Fruit fly (Drosophila melanogaster) whole organism, embryonic: ENCODE results near the gene Arp6.
A peak's percentile ranks its signal among the peaks of the same experiment; 100 is the strongest.

Experiments
- Aef1 ChIP-seq: fragments of 200-800 bp; sonication (Bioruptor generic); IDR thresholded peaks from 3 replicates; pipeline ENCODE4 v1.3.6; 2022; ENCODE audit warnings: missing biosample characterization, missing genetic modification characterization
- Antp ChIP-seq: fragments of 200-800 bp; sonication (Bioruptor generic); optimal IDR thresholded peaks from 3 replicates; lab custom pipeline; 2016; ENCODE audit warnings: missing biosample characterization, missing genetic modification characterization
- CG12236 ChIP-seq: fragments of 200-800 bp; sonication (Bioruptor generic); optimal IDR thresholded peaks from 2 replicates; lab custom pipeline; 2016; ENCODE audit warnings: missing biosample characterization, missing genetic modification characterization
- CG12299 ChIP-seq: fragments of 200-800 bp; sonication (Bioruptor generic); optimal IDR thresholded peaks from 2 replicates; lab custom pipeline; 2018; ENCODE audit warnings: missing biosample characterization, mild to moderate bottlenecking, missing genetic modification characterization
- CG12659 ChIP-seq: fragments of 200-800 bp; sonication (Bioruptor generic); optimal IDR thresholded peaks from 3 replicates; lab custom pipeline; 2017; ENCODE audit warnings: mild to moderate bottlenecking, missing biosample characterization, missing genetic modification reagents, missing genetic modification characterization
- CG13287 ChIP-seq: fragments of 200-800 bp; sonication (Bioruptor generic); IDR thresholded peaks from 2 replicates; pipeline ENCODE4 v1.3.6; 2022; ENCODE audit warnings: missing biosample characterization, missing genetic modification characterization; ENCODE audit not compliant: partially characterized antibody
- CG15269 ChIP-seq: fragments of 200-800 bp; sonication (Bioruptor generic); optimal IDR thresholded peaks from 2 replicates; lab custom pipeline; 2018; ENCODE audit warnings: missing biosample characterization, mild to moderate bottlenecking, missing genetic modification characterization, moderate library complexity
- CG31365 ChIP-seq: fragments of 200-800 bp; sonication (Bioruptor generic); optimal IDR thresholded peaks from 2 replicates; lab custom pipeline; 2018; ENCODE audit warnings: missing biosample characterization, mild to moderate bottlenecking, missing genetic modification characterization
- CG34224 ChIP-seq: fragments of 200-800 bp; sonication (Bioruptor generic); IDR thresholded peaks from 3 replicates; pipeline ENCODE4 v1.3.6; 2022; ENCODE audit warnings: missing biosample characterization, missing genetic modification characterization; ENCODE audit not compliant: partially characterized antibody
- CG42726 ChIP-seq: fragments of 200-800 bp; sonication (Bioruptor generic); IDR thresholded peaks from 2 replicates; pipeline ENCODE4 v1.3.6; 2022; ENCODE audit warnings: missing biosample characterization, missing genetic modification characterization; ENCODE audit not compliant: partially characterized antibody
- CG5180 ChIP-seq: fragments of 200-800 bp; sonication (Bioruptor generic); optimal IDR thresholded peaks from 3 replicates; lab custom pipeline; 2017; ENCODE audit warnings: missing biosample characterization, missing genetic modification characterization, mild to moderate bottlenecking, moderate library complexity, missing genetic modification reagents
- CG7786 ChIP-seq: fragments of 200-800 bp; sonication (Bioruptor generic); optimal IDR thresholded peaks from 2 replicates; lab custom pipeline; 2016; ENCODE audit warnings: missing biosample characterization, missing genetic modification characterization
- CG7963 ChIP-seq: fragments of 200-800 bp; sonication (Bioruptor generic); IDR thresholded peaks from 3 replicates; pipeline ENCODE4 v1.3.6; 2022; ENCODE audit warnings: missing biosample characterization, missing genetic modification characterization; ENCODE audit not compliant: partially characterized antibody
- CG9932 ChIP-seq: fragments of 200-800 bp; sonication (Bioruptor generic); IDR thresholded peaks from 2 replicates; pipeline ENCODE4 v1.3.6; 2022; ENCODE audit warnings: missing biosample characterization, missing genetic modification characterization
- CHES-1-like ChIP-seq: fragments of 200-800 bp; sonication (Bioruptor generic); optimal IDR thresholded peaks from 2 replicates; lab custom pipeline; 2016; ENCODE audit warnings: missing biosample characterization, missing genetic modification characterization
- CrebB ChIP-seq: fragments of 200-800 bp; sonication (Bioruptor generic); optimal IDR thresholded peaks from 3 replicates; lab custom pipeline; 2018; ENCODE audit warnings: missing biosample characterization, mild to moderate bottlenecking, missing genetic modification characterization
- Dp ChIP-seq: fragments of 200-800 bp; sonication (Bioruptor generic); optimal IDR thresholded peaks from 2 replicates; lab custom pipeline; 2018; ENCODE audit warnings: missing biosample characterization, mild to moderate bottlenecking, missing genetic modification characterization, moderate library complexity
- Dref ChIP-seq: fragments of 200-800 bp; sonication (Bioruptor generic); IDR thresholded peaks from 2 replicates; pipeline ENCODE4 v1.3.6; 2022; ENCODE audit warnings: missing biosample characterization, missing genetic modification characterization
- Ets65A ChIP-seq: fragments of 200-800 bp; sonication (Bioruptor generic); peaks from one replicate; lab custom pipeline; 2016; ENCODE audit warnings: missing biosample characterization, missing genetic modification characterization
- MESR4 ChIP-seq: fragments of 200-800 bp; sonication (Bioruptor generic); optimal IDR thresholded peaks from 2 replicates; lab custom pipeline; 2018; ENCODE audit warnings: missing biosample characterization, mild to moderate bottlenecking, missing genetic modification characterization, moderate library complexity
- Mes4 ChIP-seq: fragments of 200-800 bp; sonication (Bioruptor generic); optimal IDR thresholded peaks from 2 replicates; lab custom pipeline; 2016; ENCODE audit warnings: missing biosample characterization, missing genetic modification characterization
- NC2α ChIP-seq: fragments of 200-800 bp; sonication (Bioruptor generic); optimal IDR thresholded peaks from 2 replicates; lab custom pipeline; 2016; ENCODE audit warnings: missing biosample characterization, missing genetic modification characterization
- Neu2 ChIP-seq: fragments of 200-800 bp; sonication (Bioruptor generic); optimal IDR thresholded peaks from 3 replicates; lab custom pipeline; 2016; ENCODE audit warnings: missing biosample characterization, missing genetic modification characterization, borderline replicate concordance
- Rfx ChIP-seq: fragments of 200-800 bp; sonication (Bioruptor generic); IDR thresholded peaks from 2 replicates; pipeline ENCODE4 v1.3.6; 2022; ENCODE audit warnings: missing biosample characterization, missing genetic modification characterization
- Tbp ChIP-seq: fragments of >200 bp; optimal IDR thresholded peaks from 2 replicates; lab custom pipeline; 2018; ENCODE audit warnings: missing biosample characterization, missing genetic modification characterization
- Usf ChIP-seq: fragments of 200-800 bp; sonication (Bioruptor generic); optimal IDR thresholded peaks from 2 replicates; lab custom pipeline; 2017; ENCODE audit warnings: missing genotype, missing biosample characterization, missing genetic modification characterization
- Vsx1 ChIP-seq: fragments of 200-800 bp; sonication (Bioruptor generic); optimal IDR thresholded peaks from 2 replicates; lab custom pipeline; 2017; ENCODE audit warnings: missing biosample characterization, mild to moderate bottlenecking, missing genetic modification characterization, missing genetic modification reagents
- aop ChIP-seq: fragments of 200-800 bp; sonication (Bioruptor generic); IDR thresholded peaks from 2 replicates; pipeline ENCODE4 v1.3.6; 2022; ENCODE audit warnings: missing biosample characterization, missing genetic modification characterization
- ap ChIP-seq: fragments of 200-800 bp; sonication (Bioruptor generic); IDR thresholded peaks from 2 replicates; pipeline ENCODE4 v1.3.6; 2022; ENCODE audit warnings: missing biosample characterization, missing genetic modification characterization
- chinmo ChIP-seq: fragments of 200-800 bp; sonication (Bioruptor generic); IDR thresholded peaks from 4 replicates; pipeline ENCODE4 v1.3.6; 2022; ENCODE audit warnings: missing biosample characterization, missing genetic modification characterization; ENCODE audit not compliant: partially characterized antibody
- crol ChIP-seq: fragments of 200-800 bp; sonication (Bioruptor generic); IDR thresholded peaks from 2 replicates; pipeline ENCODE4 v1.3.6; 2022; ENCODE audit warnings: missing biosample characterization, missing genetic modification characterization
- ewg ChIP-seq: fragments of 200-800 bp; sonication (Bioruptor generic); optimal IDR thresholded peaks from 3 replicates; lab custom pipeline; 2017; ENCODE audit warnings: mild to moderate bottlenecking, missing biosample characterization, missing genetic modification reagents, missing genetic modification characterization
- fd96Cb ChIP-seq: fragments of 200-800 bp; sonication (Bioruptor generic); optimal IDR thresholded peaks from 2 replicates; lab custom pipeline; 2018; ENCODE audit warnings: missing biosample characterization, mild to moderate bottlenecking, missing genetic modification characterization, moderate library complexity
- hb ChIP-seq: fragments of 200-800 bp; sonication (Bioruptor generic); IDR thresholded peaks from 3 replicates; pipeline ENCODE4 v1.3.6; 2022; ENCODE audit warnings: missing biosample characterization, missing genetic modification characterization; ENCODE audit not compliant: partially characterized antibody
- her ChIP-seq: fragments of 200-800 bp; sonication (Bioruptor generic); optimal IDR thresholded peaks from 2 replicates; lab custom pipeline; 2016; ENCODE audit warnings: missing biosample characterization, missing genetic modification characterization
- inv ChIP-seq: fragments of 200-800 bp; sonication (Bioruptor generic); IDR thresholded peaks from 2 replicates; pipeline ENCODE4 v1.3.6; 2022; ENCODE audit warnings: missing biosample characterization, missing genetic modification characterization; ENCODE audit not compliant: partially characterized antibody
- klu ChIP-seq: fragments of 200-800 bp; sonication (Bioruptor generic); IDR thresholded peaks from 2 replicates; pipeline ENCODE4 v1.3.6; 2022; ENCODE audit warnings: missing biosample characterization, missing genetic modification characterization
- knrl ChIP-seq: fragments of 200-800 bp; sonication (Bioruptor generic); IDR thresholded peaks from 3 replicates; pipeline ENCODE4 v1.3.6; 2022; ENCODE audit warnings: missing biosample characterization, missing genetic modification characterization; ENCODE audit not compliant: partially characterized antibody
- lab ChIP-seq: fragments of 200-800 bp; sonication (Bioruptor generic); optimal IDR thresholded peaks from 3 replicates; lab custom pipeline; 2017; ENCODE audit warnings: missing biosample characterization, missing genetic modification characterization, mild to moderate bottlenecking, moderate library complexity, missing genetic modification reagents
- lola ChIP-seq, 3 experiments: fragments of >200 bp in 2 of 3; fragments of 200-800 bp in 1 of 3; sonication (Bioruptor generic) in 1 of 3; optimal IDR thresholded peaks; 2 replicates each; lab custom pipeline; 2017 to 2019; ENCODE audit warnings: missing biosample characterization in 3 of 3, missing genetic modification characterization in 3 of 3, mild to moderate bottlenecking in 1 of 3, moderate library complexity in 1 of 3
- maf-S ChIP-seq: fragments of 200-800 bp; sonication (Bioruptor generic); optimal IDR thresholded peaks from 2 replicates; lab custom pipeline; 2016; ENCODE audit warnings: missing biosample characterization, missing genetic modification characterization
- mld ChIP-seq: fragments of 200-800 bp; sonication (Bioruptor generic); IDR thresholded peaks from 3 replicates; pipeline ENCODE4 v1.3.6; 2022; ENCODE audit warnings: missing biosample characterization, missing genetic modification characterization; ENCODE audit not compliant: partially characterized antibody
- nerfin-1 ChIP-seq: fragments of 200-800 bp; sonication (Bioruptor generic); optimal IDR thresholded peaks from 3 replicates; lab custom pipeline; 2019; ENCODE audit warnings: missing biosample characterization, mild to moderate bottlenecking, missing genetic modification characterization, moderate library complexity
- nmo ChIP-seq: fragments of 200-800 bp; sonication (Bioruptor generic); optimal IDR thresholded peaks from 2 replicates; lab custom pipeline; 2018; ENCODE audit warnings: missing biosample characterization, mild to moderate bottlenecking, missing genetic modification characterization, moderate library complexity
- nom ChIP-seq: fragments of 200-800 bp; sonication (Bioruptor generic); optimal IDR thresholded peaks from 2 replicates; lab custom pipeline; 2017; ENCODE audit warnings: missing biosample characterization, missing genetic modification characterization, mild to moderate bottlenecking, moderate library complexity, missing genetic modification reagents
- pros ChIP-seq: fragments of 200-800 bp; sonication (Bioruptor generic); optimal IDR thresholded peaks from 3 replicates; lab custom pipeline; 2019; ENCODE audit warnings: missing biosample characterization, mild to moderate bottlenecking, missing genetic modification characterization, moderate library complexity
- trh ChIP-seq: fragments of 200-800 bp; sonication (Bioruptor generic); optimal IDR thresholded peaks from 2 replicates; lab custom pipeline; 2016; ENCODE audit warnings: missing biosample characterization, missing genetic modification characterization
- unc-4 ChIP-seq: fragments of 200-800 bp; sonication (Bioruptor generic); IDR thresholded peaks from 2 replicates; pipeline ENCODE4 v1.3.6; 2022; ENCODE audit warnings: missing biosample characterization, missing genetic modification characterization; ENCODE audit not compliant: partially characterized antibody
- zfh2 ChIP-seq: fragments of 200-800 bp; sonication (Bioruptor generic); optimal IDR thresholded peaks from 2 replicates; lab custom pipeline; 2016; ENCODE audit warnings: missing biosample characterization, missing genetic modification characterization

Arp6 gene

DNA sequence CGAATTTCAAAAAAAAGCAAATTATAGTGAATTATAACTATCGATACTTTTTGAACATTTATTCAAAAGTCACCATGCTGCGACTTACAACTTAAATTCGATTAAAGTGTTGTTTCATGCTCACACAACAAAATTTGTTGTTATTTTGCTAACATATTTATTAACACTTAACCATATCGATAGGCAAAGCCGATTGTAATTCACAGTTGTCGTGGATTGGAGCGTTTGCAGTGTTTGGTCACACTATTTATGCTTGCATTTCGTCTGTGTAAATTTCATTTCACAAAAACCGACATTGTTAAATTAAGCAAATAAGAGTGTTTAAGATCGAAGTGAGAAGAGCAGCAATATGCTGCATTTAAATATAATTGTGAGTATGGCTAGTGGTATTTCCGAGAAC, 24.5 kb downstream of the Arp6 start, which contains the start of gene HUWE1:
TSS of gene HUWE1 (plus strand) at position 220 of the 400 bp plus-strand sequence.
- TF ChIP-seq CG7786 (GFP tag; lab: Kevin White, UChicago): peak; percentile 14
- TF ChIP-seq mld (GFP tag; lab: Robert Waterston, UW): peak; percentile 66; the same call in 2 of the 3 replicates
- no peak for TF ChIP-seq fd96Cb (tag; lab: Kevin White, UChicago)
- peak; percentile 86 for TF ChIP-seq unc-4 (GFP tag; lab: Robert Waterston, UW)
- no peak for TF ChIP-seq aop
- no peak for TF ChIP-seq maf-S (GFP tag; lab: Kevin White, UChicago)
- no peak for TF ChIP-seq Vsx1
- TF ChIP-seq nerfin-1 (tag; lab: Kevin White, UChicago): peak; percentile 1
- TF ChIP-seq crol (GFP tag; lab: Robert Waterston, UW): no peak
- TF ChIP-seq Dref (GFP tag; lab: Robert Waterston, UW): peak; percentile 82
- no peak for TF ChIP-seq pros (GFP tag; lab: Kevin White, UChicago)
- peak; percentile 77 for TF ChIP-seq Neu2 (GFP tag; lab: Kevin White, UChicago)
- TF ChIP-seq CG7963 (GFP tag; lab: Robert Waterston, UW): peak; percentile 79
- peak; percentile 38 for TF ChIP-seq zfh2 (GFP tag; lab: Kevin White, UChicago)
- no peak for TF ChIP-seq Usf (GFP tag; lab: Kevin White, UChicago)
- TF ChIP-seq Mes4: no peak
- no peak for TF ChIP-seq lab (GFP tag; lab: Kevin White, UChicago)
- peak; percentile 68 for TF ChIP-seq nmo (GFP tag; lab: Kevin White, UChicago)
- TF ChIP-seq Antp (GFP tag; lab: Kevin White, UChicago): no peak
- TF ChIP-seq CG12236 (GFP tag; lab: Kevin White, UChicago): no peak
- TF ChIP-seq inv: peak; percentile 72
- peak; percentile 57 for TF ChIP-seq Aef1 (GFP tag; lab: Robert Waterston, UW)
- no peak for TF ChIP-seq trh (GFP tag; lab: Kevin White, UChicago)
- TF ChIP-seq CrebB (tag; lab: Kevin White, UChicago): no peak
- peak; percentile 89 for TF ChIP-seq CG13287
- TF ChIP-seq Ets65A (GFP tag; lab: Kevin White, UChicago): no peak
- no peak for TF ChIP-seq Tbp (GFP tag; lab: Kevin White, UChicago)
- no peak for TF ChIP-seq CG15269 (tag; lab: Kevin White, UChicago)
- TF ChIP-seq her (GFP tag; lab: Kevin White, UChicago): no peak
- no peak for TF ChIP-seq lola (GFP tag; optimal IDR thresholded peaks at IDR 0.05; lab: Kevin White, UChicago)
- no peak for TF ChIP-seq klu (GFP tag; lab: Robert Waterston, UW)
- no peak for TF ChIP-seq NC2α (GFP tag; lab: Kevin White, UChicago)
- peak; percentile 88; the same call in 3 of the 4 replicates for TF ChIP-seq chinmo
- peak; percentile 58 for TF ChIP-seq Rfx (GFP tag; lab: Robert Waterston, UW)
- peak; percentile 43 for TF ChIP-seq CHES-1-like (GFP tag; lab: Kevin White, UChicago)
- peak; percentile 68 for TF ChIP-seq Dp (GFP tag; lab: Kevin White, UChicago)
- TF ChIP-seq knrl: peak; percentile 82
- peak; percentile 82 for TF ChIP-seq MESR4
- no peak for TF ChIP-seq ewg
- no peak for TF ChIP-seq ap
- TF ChIP-seq CG5180 (GFP tag; lab: Kevin White, UChicago): no peak
- TF ChIP-seq CG42726 (GFP tag; lab: Robert Waterston, UW): peak; percentile 22; the same call in 1 of the 2 replicates
- peak; percentile 32 for TF ChIP-seq nom (GFP tag; lab: Kevin White, UChicago)
- TF ChIP-seq CG31365 (tag; lab: Kevin White, UChicago): no peak
- TF ChIP-seq CG12659: peak; percentile 73
- peak; percentile 32 for TF ChIP-seq CG12299
- peak; percentile 85 for TF ChIP-seq CG34224 (GFP tag; lab: Robert Waterston, UW)
- peak; percentile 67; the same call in 2 of the 3 replicates for TF ChIP-seq hb (GFP tag; lab: Robert Waterston, UW)
- TF ChIP-seq CG9932 (GFP tag; lab: Robert Waterston, UW): peak; percentile 38; the same call in 1 of the 2 replicates
